Worm (Caenorhabditis elegans): ENCODE data around the gene srh-140.

Gene srh-140

ce11 chrV:15766122-15766594 is 44.2 kb downstream of the srh-140 start, which contains the start of the genes haf-3 and F57A10.2 (continued):
- no peak for TF ChIP-seq ztf-28 (GFP tag; IDR thresholded peaks at IDR 0.05)
- TF ChIP-seq ceh-91 (GFP tag; IDR thresholded peaks at IDR 0.05), result peak; percentile 67
- TF ChIP-seq ama-1 (optimal IDR thresholded peaks at IDR 0.05), result no peak
- TF ChIP-seq ama-1 (GFP tag; optimal IDR thresholded peaks at IDR 0.05), result no peak
- no peak for TF ChIP-seq mxl-1 (tag; optimal IDR thresholded peaks at IDR 0.05)
- TF ChIP-seq unc-62 (GFP tag; optimal IDR thresholded peaks at IDR 0.05), result no peak
- peak; percentile 34 for TF ChIP-seq B0261.1 (tag; optimal IDR thresholded peaks at IDR 0.05)
- no peak for TF ChIP-seq nfya-2 (GFP tag; IDR thresholded peaks at IDR 0.05)
- TF ChIP-seq ekl-4 (GFP tag; IDR thresholded peaks at IDR 0.05), result peak; percentile 82
- no peak for TF ChIP-seq tbx-9 (tag; optimal IDR thresholded peaks at IDR 0.05; ENCODE audit: borderline replicate concordance)
- TF ChIP-seq ztf-22 (GFP tag; optimal IDR thresholded peaks at IDR 0.05), result no peak
- peak; percentile 81; the same call in 1 of the 2 replicates for TF ChIP-seq madf-3 (GFP tag; IDR thresholded peaks at IDR 0.05)
- TF ChIP-seq B0019.2 (GFP tag; conservative IDR thresholded peaks at IDR 0.05), result no peak
- TF ChIP-seq B0336.3 (GFP tag; IDR thresholded peaks at IDR 0.05), result peak; percentile 86
- TF ChIP-seq ceh-58 (GFP tag; IDR thresholded peaks at IDR 0.05), result no peak
- peak; percentile 50 for TF ChIP-seq attf-5 (GFP tag; optimal IDR thresholded peaks at IDR 0.05)
- TF ChIP-seq attf-3 (GFP tag; conservative IDR thresholded peaks at IDR 0.05), result peak; percentile 70
- TF ChIP-seq Y95B8A.8 (GFP tag; IDR thresholded peaks at IDR 0.05), result no peak
- TF ChIP-seq ceh-40 (GFP tag; IDR thresholded peaks at IDR 0.05), result no peak
- peak; percentile 65 for TF ChIP-seq him-1 (tag; optimal IDR thresholded peaks at IDR 0.05)
- TF ChIP-seq tbp1 (GFP tag; optimal IDR thresholded peaks at IDR 0.05), result peak; percentile 72
- peak; percentile 46 for TF ChIP-seq snpc-1.1 (tag; optimal IDR thresholded peaks at IDR 0.05; ENCODE audit: insufficient read depth)
- TF ChIP-seq F49E8.2 (tag; optimal IDR thresholded peaks at IDR 0.05; ENCODE audit: insufficient read depth), result peak; percentile 35
- TF ChIP-seq F57A8.1 (GFP tag; optimal IDR thresholded peaks at IDR 0.05), result no peak
- no peak for TF ChIP-seq nhr-90 (tag; optimal IDR thresholded peaks at IDR 0.05)
- peak; percentile 31 for TF ChIP-seq somi-1 (GFP tag; optimal IDR thresholded peaks at IDR 0.05)
- no peak for TF ChIP-seq akir-1 (GFP tag; optimal IDR thresholded peaks at IDR 0.05)
- peak; percentile 56 for TF ChIP-seq xnd-1 (tag; optimal IDR thresholded peaks at IDR 0.05)
- no peak for TF ChIP-seq ztf-3 (GFP tag; optimal IDR thresholded peaks at IDR 0.05)
- TF ChIP-seq T26A5.8 (tag; optimal IDR thresholded peaks at IDR 0.05), result no peak
- TF ChIP-seq ztf-26 (tag; optimal IDR thresholded peaks at IDR 0.05), result peak; percentile 51
- peak; percentile 75 for TF ChIP-seq ZK185.1 (tag; optimal IDR thresholded peaks at IDR 0.05; ENCODE audit: poor library complexity, severe bottlenecking)
- peak; percentile 28 for TF ChIP-seq nhr-80 (tag; optimal IDR thresholded peaks at IDR 0.05)
- TF ChIP-seq egl-44 (GFP tag; IDR thresholded peaks at IDR 0.05), result no peak
- no peak for TF ChIP-seq fkh-3 (tag; optimal IDR thresholded peaks at IDR 0.05)
- no peak for TF ChIP-seq lag-1 (GFP tag; IDR thresholded peaks at IDR 0.05)
- TF ChIP-seq let-607 (tag; optimal IDR thresholded peaks at IDR 0.05), result peak in 1 of 2 experiments; percentile 71
- TF ChIP-seq hrde-1 (tag; optimal IDR thresholded peaks at IDR 0.05; ENCODE audit: borderline replicate concordance), result no peak
- peak; percentile 93 for TF ChIP-seq lin-40 (tag; optimal IDR thresholded peaks at IDR 0.05)
- TF ChIP-seq ccch-3 (GFP tag; optimal IDR thresholded peaks at IDR 0.05), result no peak
- TF ChIP-seq let-526 (GFP tag; IDR thresholded peaks at IDR 0.05), result 0 out of 2 replicates have a peak, but pooled peaks have one; percentile 32
- no peak for TF ChIP-seq unc-130 (GFP tag; optimal IDR thresholded peaks at IDR 0.05)
- no peak for TF ChIP-seq bed-1 (GFP tag; IDR thresholded peaks at IDR 0.05)
- TF ChIP-seq madf-8 (GFP tag; conservative IDR thresholded peaks at IDR 0.05), result peak; percentile 62
- TF ChIP-seq F33H1.4 (GFP tag; IDR thresholded peaks at IDR 0.05), result peak; percentile 68
- TF ChIP-seq lin-26 (GFP tag; IDR thresholded peaks at IDR 0.05), result no peak
- TF ChIP-seq ztf-6 (GFP tag; IDR thresholded peaks at IDR 0.05), result no peak
- TF ChIP-seq nhr-179 (tag; optimal IDR thresholded peaks at IDR 0.05), result no peak
- peak; percentile 71 for TF ChIP-seq Y56A3A.18 (GFP tag; IDR thresholded peaks at IDR 0.05)
